Fruit fly (Drosophila melanogaster) whole organism, embryonic: ENCODE data around the gene ClpP.

Source experiments
- Ada2b ChIP-seq: fragments of 200-800 bp; sonication (Bioruptor generic); IDR thresholded peaks from 2 replicates; pipeline ENCODE4 v1.3.6; 2022; ENCODE audit warnings: missing biosample characterization, missing genetic modification characterization
- BEAF-32 ChIP-seq: fragments of 200-800 bp; sonication (Bioruptor generic); optimal IDR thresholded peaks from 3 replicates; lab custom pipeline; 2017; ENCODE audit warnings: missing biosample characterization, missing genetic modification characterization, mild to moderate bottlenecking, moderate library complexity, missing genetic modification reagents
- Bgb ChIP-seq: fragments of 200-800 bp; sonication (Bioruptor generic); IDR thresholded peaks from 2 replicates; pipeline ENCODE4 v1.3.6; 2022; ENCODE audit warnings: missing biosample characterization, missing genetic modification characterization; ENCODE audit not compliant: partially characterized antibody
- CG11504 ChIP-seq: fragments of 200-800 bp; sonication (Bioruptor generic); optimal IDR thresholded peaks from 3 replicates; lab custom pipeline; 2019; ENCODE audit warnings: missing biosample characterization, mild to moderate bottlenecking, missing genetic modification characterization, moderate library complexity
- CG12155 ChIP-seq: fragments of 200-800 bp; sonication (Bioruptor generic); optimal IDR thresholded peaks from 3 replicates; lab custom pipeline; 2016; ENCODE audit warnings: missing biosample characterization, missing genetic modification characterization
- CG12236 ChIP-seq: fragments of 200-800 bp; sonication (Bioruptor generic); optimal IDR thresholded peaks from 2 replicates; lab custom pipeline; 2016; ENCODE audit warnings: missing biosample characterization, missing genetic modification characterization
- CG12659 ChIP-seq: fragments of 200-800 bp; sonication (Bioruptor generic); optimal IDR thresholded peaks from 3 replicates; lab custom pipeline; 2017; ENCODE audit warnings: mild to moderate bottlenecking, missing biosample characterization, missing genetic modification reagents, missing genetic modification characterization
- CG15073 ChIP-seq: fragments of 200-800 bp; sonication (Bioruptor generic); optimal IDR thresholded peaks from 2 replicates; lab custom pipeline; 2016; ENCODE audit warnings: missing biosample characterization, missing genetic modification characterization
- CG17186 ChIP-seq: fragments of 200-800 bp; sonication (Bioruptor generic); optimal IDR thresholded peaks from 3 replicates; lab custom pipeline; 2017; ENCODE audit warnings: missing biosample characterization, missing genetic modification reagents, missing genetic modification characterization
- CG17568 ChIP-seq: fragments of 200-800 bp; sonication (Bioruptor generic); optimal IDR thresholded peaks from 2 replicates; lab custom pipeline; 2018; ENCODE audit warnings: missing biosample characterization, mild to moderate bottlenecking, missing genetic modification characterization, moderate library complexity
- CG18262 ChIP-seq: fragments of 200-800 bp; optimal IDR thresholded peaks from 3 replicates; lab custom pipeline; 2019; ENCODE audit warnings: missing biosample characterization, mild to moderate bottlenecking, missing genetic modification characterization, moderate library complexity
- CG3407 ChIP-seq: fragments of 200-800 bp; sonication (Bioruptor generic); optimal IDR thresholded peaks from 2 replicates; lab custom pipeline; 2018; ENCODE audit warnings: missing biosample characterization, mild to moderate bottlenecking, missing genetic modification characterization
- CG42726 ChIP-seq: fragments of 200-800 bp; sonication (Bioruptor generic); IDR thresholded peaks from 2 replicates; pipeline ENCODE4 v1.3.6; 2022; ENCODE audit warnings: missing biosample characterization, missing genetic modification characterization; ENCODE audit not compliant: partially characterized antibody
- CG4282 ChIP-seq: fragments of 200-800 bp; sonication (Bioruptor generic); optimal IDR thresholded peaks from 2 replicates; lab custom pipeline; 2016; ENCODE audit warnings: missing biosample characterization, missing genetic modification characterization
- CG4328 ChIP-seq: fragments of 200-800 bp; sonication (Bioruptor generic); optimal IDR thresholded peaks from 3 replicates; lab custom pipeline; 2017; ENCODE audit warnings: missing biosample characterization, missing genetic modification reagents, missing genetic modification characterization
- CG4617 ChIP-seq: fragments of 200-800 bp; sonication (Bioruptor generic); optimal IDR thresholded peaks from 3 replicates; lab custom pipeline; 2016; ENCODE audit warnings: missing biosample characterization, missing genetic modification characterization, borderline replicate concordance
- CG7556 ChIP-seq: fragments of 200-800 bp; sonication (Bioruptor generic); optimal IDR thresholded peaks from 2 replicates; lab custom pipeline; 2017; ENCODE audit warnings: missing biosample characterization, mild to moderate bottlenecking, missing genetic modification characterization
- CG8388 ChIP-seq: fragments of 200-800 bp; sonication (Bioruptor generic); optimal IDR thresholded peaks from 2 replicates; lab custom pipeline; 2019; ENCODE audit warnings: missing biosample characterization, mild to moderate bottlenecking, missing genetic modification characterization, moderate library complexity
- CG8924 ChIP-seq: fragments of 200-800 bp; optimal IDR thresholded peaks from 3 replicates; lab custom pipeline; 2019; ENCODE audit warnings: missing biosample characterization, mild to moderate bottlenecking, missing genetic modification characterization, moderate library complexity
- CG9797 ChIP-seq: fragments of 200-800 bp; sonication (Bioruptor generic); optimal IDR thresholded peaks from 3 replicates; lab custom pipeline; 2018; ENCODE audit warnings: missing biosample characterization, mild to moderate bottlenecking, missing genetic modification characterization
- Dbx ChIP-seq: fragments of 200-800 bp; sonication (Bioruptor generic); IDR thresholded peaks from 3 replicates; pipeline ENCODE4 v1.3.6; 2022; ENCODE audit warnings: missing biosample characterization, missing genetic modification characterization
- Elba2 ChIP-seq: fragments of 200-800 bp; sonication (Bioruptor generic); optimal IDR thresholded peaks from 3 replicates; lab custom pipeline; 2016; ENCODE audit warnings: missing biosample characterization, missing genetic modification characterization
- H2.0 ChIP-seq: fragments of 200-800 bp; sonication (Bioruptor generic); IDR thresholded peaks from 2 replicates; pipeline ENCODE4 v1.3.6; 2022; ENCODE audit warnings: missing biosample characterization, missing genetic modification characterization
- HLHmδ ChIP-seq: fragments of 200-800 bp; sonication (Bioruptor generic); optimal IDR thresholded peaks from 2 replicates; lab custom pipeline; 2018; ENCODE audit warnings: missing biosample characterization, mild to moderate bottlenecking, missing genetic modification characterization, moderate library complexity
- HmgZ ChIP-seq: fragments of 200-800 bp; sonication (Bioruptor generic); optimal IDR thresholded peaks from 2 replicates; lab custom pipeline; 2018; ENCODE audit warnings: missing biosample characterization, mild to moderate bottlenecking, missing genetic modification characterization
- Hsf ChIP-seq: fragments of 200-800 bp; sonication (Bioruptor generic); optimal IDR thresholded peaks from 3 replicates; lab custom pipeline; 2016; ENCODE audit warnings: missing biosample characterization, missing genetic modification characterization
- Med ChIP-seq: fragments of 200-800 bp; sonication (Bioruptor generic); peaks from one replicate; lab custom pipeline; 2016; ENCODE audit warnings: missing biosample characterization, missing genetic modification characterization, mild to moderate bottlenecking, inconsistent platforms, moderate library complexity
- Mrtf ChIP-seq: fragments of 200-800 bp; sonication (Bioruptor generic); IDR thresholded peaks from 3 replicates; pipeline ENCODE4 v1.3.6; 2022; ENCODE audit warnings: missing biosample characterization, missing genetic modification characterization
- NFAT ChIP-seq: fragments of 200-800 bp; sonication (Bioruptor generic); IDR thresholded peaks from 2 replicates; pipeline ENCODE4 v1.3.6; 2022; ENCODE audit warnings: missing biosample characterization, missing genetic modification characterization
- Oaz ChIP-seq: fragments of 200-800 bp; sonication (Bioruptor generic); IDR thresholded peaks from 2 replicates; pipeline ENCODE4 v1.3.6; 2022; ENCODE audit warnings: missing biosample characterization, missing genetic modification characterization
- Spps ChIP-seq: fragments of 200-800 bp; sonication (Bioruptor generic); optimal IDR thresholded peaks from 2 replicates; lab custom pipeline; 2018; ENCODE audit warnings: missing biosample characterization, mild to moderate bottlenecking, missing genetic modification characterization
- bbx ChIP-seq: fragments of 200-800 bp; sonication (Bioruptor generic); IDR thresholded peaks from 2 replicates; pipeline ENCODE4 v1.3.6; 2022; ENCODE audit warnings: missing biosample characterization, missing genetic modification characterization; ENCODE audit not compliant: partially characterized antibody
- chinmo ChIP-seq: fragments of 200-800 bp; sonication (Bioruptor generic); IDR thresholded peaks from 4 replicates; pipeline ENCODE4 v1.3.6; 2022; ENCODE audit warnings: missing biosample characterization, missing genetic modification characterization; ENCODE audit not compliant: partially characterized antibody
- dmrt11E ChIP-seq: fragments of 200-800 bp; sonication (Bioruptor generic); optimal IDR thresholded peaks from 3 replicates; lab custom pipeline; 2018; ENCODE audit warnings: missing biosample characterization, mild to moderate bottlenecking, missing genetic modification characterization, moderate library complexity
- dmrt99B ChIP-seq: fragments of 200-800 bp; sonication (Bioruptor generic); optimal IDR thresholded peaks from 2 replicates; lab custom pipeline; 2018; ENCODE audit warnings: missing biosample characterization, mild to moderate bottlenecking, missing genetic modification characterization, moderate library complexity
- ewg ChIP-seq: fragments of 200-800 bp; sonication (Bioruptor generic); optimal IDR thresholded peaks from 3 replicates; lab custom pipeline; 2017; ENCODE audit warnings: mild to moderate bottlenecking, missing biosample characterization, missing genetic modification reagents, missing genetic modification characterization
- grau ChIP-seq: fragments of 200-800 bp; optimal IDR thresholded peaks from 3 replicates; lab custom pipeline; 2019; ENCODE audit warnings: missing biosample characterization, mild to moderate bottlenecking, missing genetic modification characterization, moderate library complexity
- hbn ChIP-seq: fragments of 200-800 bp; sonication (Bioruptor generic); IDR thresholded peaks from 2 replicates; pipeline ENCODE4 v1.3.6; 2022; ENCODE audit warnings: missing biosample characterization, missing genetic modification characterization; ENCODE audit not compliant: partially characterized antibody
- hth ChIP-seq: fragments of >200 bp; optimal IDR thresholded peaks from 2 replicates; lab custom pipeline; 2017; ENCODE audit warnings: inconsistent platforms
- insv ChIP-seq, 2 experiments: fragments of 200-800 bp; sonication (Bioruptor generic); optimal IDR thresholded peaks; 3 replicates each; lab custom pipeline; 2016 to 2018; ENCODE audit warnings: missing biosample characterization in 2 of 2, missing genetic modification characterization in 2 of 2
- jumu ChIP-seq: fragments of 200-800 bp; sonication (Bioruptor generic); optimal IDR thresholded peaks from 3 replicates; lab custom pipeline; 2016; ENCODE audit warnings: missing biosample characterization, missing genetic modification characterization
- mld ChIP-seq: fragments of 200-800 bp; sonication (Bioruptor generic); IDR thresholded peaks from 3 replicates; pipeline ENCODE4 v1.3.6; 2022; ENCODE audit warnings: missing biosample characterization, missing genetic modification characterization; ENCODE audit not compliant: partially characterized antibody
- nmo ChIP-seq: fragments of 200-800 bp; sonication (Bioruptor generic); optimal IDR thresholded peaks from 2 replicates; lab custom pipeline; 2018; ENCODE audit warnings: missing biosample characterization, mild to moderate bottlenecking, missing genetic modification characterization, moderate library complexity
- p53 ChIP-seq: fragments of 200-800 bp; sonication (Bioruptor generic); optimal IDR thresholded peaks from 2 replicates; lab custom pipeline; 2016; ENCODE audit warnings: missing biosample characterization, missing genetic modification characterization
- sisA ChIP-seq: fragments of 200-800 bp; sonication (Bioruptor generic); IDR thresholded peaks from 2 replicates; pipeline ENCODE4 v1.3.6; 2022; ENCODE audit warnings: missing biosample characterization, missing genetic modification characterization
- trh ChIP-seq: fragments of 200-800 bp; sonication (Bioruptor generic); optimal IDR thresholded peaks from 2 replicates; lab custom pipeline; 2016; ENCODE audit warnings: missing biosample characterization, missing genetic modification characterization
- twi ChIP-seq: fragments of 200-800 bp; optimal IDR thresholded peaks from 2 replicates; lab custom pipeline; 2019; ENCODE audit warnings: missing biosample characterization, mild to moderate bottlenecking, missing genetic modification characterization, moderate library complexity
- vfl ChIP-seq: fragments of 200-800 bp; sonication (Bioruptor generic); optimal IDR thresholded peaks from 2 replicates; lab custom pipeline; 2016; ENCODE audit warnings: missing biosample characterization, missing genetic modification characterization
- zen2 ChIP-seq: fragments of 200-800 bp; sonication (Bioruptor generic); IDR thresholded peaks from 3 replicates; pipeline ENCODE4 v1.3.6; 2022; ENCODE audit warnings: missing biosample characterization, missing genetic modification characterization; ENCODE audit not compliant: partially characterized antibody

Gene ClpP

dm6 chr2L:10362408-10363067 is 5.9 kb downstream of the ClpP start, which contains the start of the genes Cand1 and pim (continued):
- TF ChIP-seq vfl (GFP tag; lab: Kevin White, UChicago) = no peak
- TF ChIP-seq Hsf = no peak
- no peak; the same call in 1 of the 2 replicates for TF ChIP-seq CG42726 (GFP tag; lab: Robert Waterston, UW)
- peak; percentile 46; the same call in 1 of the 2 replicates for TF ChIP-seq hbn (GFP tag; lab: Robert Waterston, UW)
- TF ChIP-seq CG4328 (GFP tag; lab: Kevin White, UChicago) = no peak
- TF ChIP-seq HmgZ (tag; lab: Kevin White, UChicago) = no peak
- TF ChIP-seq CG4617 (GFP tag; lab: Kevin White, UChicago) = peak; percentile 49
- no peak for TF ChIP-seq CG15073 (GFP tag; lab: Kevin White, UChicago)
- TF ChIP-seq Elba2 (GFP tag; lab: Kevin White, UChicago) = no peak
- TF ChIP-seq chinmo (GFP tag; lab: Robert Waterston, UW) = 0 out of 4 replicates have a peak, but pooled peaks have one; percentile 38
- no peak for TF ChIP-seq Oaz
- no peak for TF ChIP-seq CG17186 (GFP tag; lab: Kevin White, UChicago)
- no peak for TF ChIP-seq dmrt99B (tag; lab: Kevin White, UChicago)
- no peak for TF ChIP-seq sisA (GFP tag; lab: Robert Waterston, UW)
- TF ChIP-seq Dbx (GFP tag; lab: Robert Waterston, UW) = no peak
- TF ChIP-seq H2.0 (GFP tag; lab: Robert Waterston, UW) = no peak
- TF ChIP-seq bbx (GFP tag; lab: Robert Waterston, UW) = peak; percentile 66
- TF ChIP-seq insv (GFP tag; optimal IDR thresholded peaks at IDR 0.05; lab: Kevin White, UChicago) = no peak
- TF ChIP-seq CG12236 (GFP tag; lab: Kevin White, UChicago) = no peak
- peak; percentile 70 for TF ChIP-seq CG12659
- TF ChIP-seq Bgb = peak; percentile 65
- peak; percentile 17 for TF ChIP-seq Med
- TF ChIP-seq CG3407 (GFP tag; lab: Kevin White, UChicago) = no peak
- TF ChIP-seq mld (GFP tag; lab: Robert Waterston, UW) = no peak
- no peak for TF ChIP-seq HLHmδ (GFP tag; lab: Kevin White, UChicago)
- no peak; the same call in 2 of the 3 replicates for TF ChIP-seq zen2 (GFP tag; lab: Robert Waterston, UW)
- TF ChIP-seq CG9797 = peak; percentile 59
- TF ChIP-seq CG8924 (tag; lab: Kevin White, UChicago) = peak; percentile 42
- TF ChIP-seq CG4282 (GFP tag; lab: Kevin White, UChicago) = no peak
- TF ChIP-seq dmrt11E (tag; lab: Kevin White, UChicago) = peak; percentile 36
- TF ChIP-seq grau (tag; lab: Kevin White, UChicago) = peak; percentile 26
- TF ChIP-seq twi = peak; percentile 15
- TF ChIP-seq Mrtf (GFP tag; lab: Robert Waterston, UW) = no peak
- TF ChIP-seq CG8388 (GFP tag; lab: Kevin White, UChicago) = no peak
- TF ChIP-seq jumu = no peak
- no peak for TF ChIP-seq CG17568
- no peak for TF ChIP-seq CG7556 (GFP tag; lab: Kevin White, UChicago)
- no peak for TF ChIP-seq ewg
- TF ChIP-seq NFAT (GFP tag; lab: Robert Waterston, UW) = no peak
- no peak for TF ChIP-seq hth (lab: Kevin White, UChicago)
- TF ChIP-seq nmo (GFP tag; lab: Kevin White, UChicago) = peak; percentile 73
- no peak for TF ChIP-seq trh (GFP tag; lab: Kevin White, UChicago)
- TF ChIP-seq Spps = no peak
- no peak for TF ChIP-seq Ada2b (GFP tag; lab: Robert Waterston, UW)
- TF ChIP-seq BEAF-32 (GFP tag; lab: Kevin White, UChicago) = peak; percentile 77
- TF ChIP-seq p53 (GFP tag; lab: Kevin White, UChicago) = no peak
- no peak for TF ChIP-seq CG11504 (tag; lab: Kevin White, UChicago)
- peak; percentile 23 for TF ChIP-seq CG12155 (GFP tag; lab: Kevin White, UChicago)
- TF ChIP-seq CG18262 (tag; lab: Kevin White, UChicago) = peak; percentile 23
